Worm (Caenorhabditis elegans): Measurements from ENCODE around the gene srg-13.

- TF ChIP-seq klf-2 (GFP tag; conservative IDR thresholded peaks at IDR 0.05) = no peak
- TF ChIP-seq ztf-29 (GFP tag; IDR thresholded peaks at IDR 0.05) = no peak
- no peak for TF ChIP-seq cog-1 (tag; optimal IDR thresholded peaks at IDR 0.05)
- no peak for TF ChIP-seq flt-1 (GFP tag; IDR thresholded peaks at IDR 0.05)
- no peak for TF ChIP-seq med-1 (GFP tag; optimal IDR thresholded peaks at IDR 0.05; ENCODE audit: insufficient read depth)
- no peak for TF ChIP-seq ref-1 (GFP tag; conservative IDR thresholded peaks at IDR 0.05)
- no peak for TF ChIP-seq ztf-23 (GFP tag; IDR thresholded peaks at IDR 0.05)
- TF ChIP-seq T22C8.4 (GFP tag; IDR thresholded peaks at IDR 0.05) = no peak
Observed at ce11 chrIII:4699922-4700321, 27.9 kb downstream of the srg-13 start, which contains the start of gene sel-13.

Measured in whole organism, midembryonic.